Worm (Caenorhabditis elegans) whole organism, young adult: ENCODE results near the gene smg-8.

Experiments
- B0336.3 ChIP-seq: fragments of 200-800 bp; sonication (Bioruptor generic); IDR thresholded peaks from 2 replicates; pipeline ENCODE4 v1.3.6; 2022; ENCODE audit warnings: missing genetic modification characterization, missing compliant biosample characterization
- C06A6.2 ChIP-seq: fragments of 200-800 bp; sonication (Bioruptor generic); conservative IDR thresholded peaks from 2 replicates; pipeline ENCODE4 v1.3.6; 2022; ENCODE audit warnings: missing genetic modification characterization, missing compliant biosample characterization
- F23B12.7 ChIP-seq: sonication (generic microtip); optimal IDR thresholded peaks from 2 replicates; lab custom pipeline; 2017; ENCODE audit warnings: missing genetic modification characterization, mild to moderate bottlenecking, missing compliant biosample characterization, antibody characterized with exemption, moderate library complexity; ENCODE audit not compliant: insufficient read depth
- F33H1.4 ChIP-seq: fragments of 200-800 bp; sonication (Bioruptor generic); IDR thresholded peaks from 2 replicates; pipeline ENCODE4 v1.3.6; 2022; ENCODE audit warnings: missing genetic modification reagents, missing genetic modification characterization, missing compliant biosample characterization
- F49E8.2 ChIP-seq: sonication (generic microtip); optimal IDR thresholded peaks from 3 replicates; lab custom pipeline; 2017; ENCODE audit warnings: missing genetic modification characterization, mild to moderate bottlenecking, missing compliant biosample characterization, antibody characterized with exemption, moderate library complexity; ENCODE audit not compliant: insufficient read depth
- K12H6.12 ChIP-seq: fragments of 200-800 bp; sonication (Bioruptor generic); optimal IDR thresholded peaks from 2 replicates; lab custom pipeline; 2018; ENCODE audit warnings: mild to moderate bottlenecking, missing genetic modification characterization, missing compliant biosample characterization
- T07F8.4 ChIP-seq: sonication (generic microtip); optimal IDR thresholded peaks from 2 replicates; lab custom pipeline; 2016; ENCODE audit warnings: mild to moderate bottlenecking, missing genetic modification characterization, moderate library complexity, missing compliant biosample characterization
- Y53G8AR.9 ChIP-seq: fragments of 200-800 bp; sonication (Bioruptor generic); conservative IDR thresholded peaks from 2 replicates; pipeline ENCODE4 v1.3.6; 2022; ENCODE audit warnings: missing genetic modification reagents, missing genetic modification characterization, missing compliant biosample characterization
- Y56A3A.18 ChIP-seq: fragments of 200-800 bp; sonication (Bioruptor generic); IDR thresholded peaks from 2 replicates; pipeline ENCODE4 v1.3.6; 2022; ENCODE audit warnings: missing genetic modification reagents, missing genetic modification characterization, missing compliant biosample characterization
- attf-3 ChIP-seq: fragments of 200-800 bp; sonication (Bioruptor generic); conservative IDR thresholded peaks from 2 replicates; pipeline ENCODE4 v1.3.6; 2022; ENCODE audit warnings: missing genetic modification reagents, missing genetic modification characterization, missing compliant biosample characterization
- attf-5 ChIP-seq: fragments of 200-800 bp; sonication (Bioruptor generic); optimal IDR thresholded peaks from 2 replicates; lab custom pipeline; 2018; ENCODE audit warnings: mild to moderate bottlenecking, missing genetic modification characterization, missing compliant biosample characterization
- ceh-40 ChIP-seq: fragments of 200-800 bp; sonication (Bioruptor generic); IDR thresholded peaks from 2 replicates; pipeline ENCODE4 v1.3.6; 2022; ENCODE audit warnings: missing genetic modification characterization, missing compliant biosample characterization
- ceh-91 ChIP-seq: fragments of 200-800 bp; sonication (Bioruptor generic); IDR thresholded peaks from 2 replicates; pipeline ENCODE4 v1.3.6; 2022; ENCODE audit warnings: missing genetic modification reagents, missing genetic modification characterization, missing compliant biosample characterization
- dpl-1 ChIP-seq: fragments of 150-350 bp; optimal IDR thresholded peaks from 2 replicates; lab custom pipeline; 2014; ENCODE audit warnings: missing biosample characterization, missing genetic modification reagents, missing genetic modification characterization
- efl-1 ChIP-seq: fragments of 150-350 bp; optimal IDR thresholded peaks from 2 replicates; lab custom pipeline; 2014; ENCODE audit warnings: missing biosample characterization, missing genetic modification reagents, missing genetic modification characterization
- ekl-4 ChIP-seq: fragments of 200-800 bp; sonication (Bioruptor generic); IDR thresholded peaks from 2 replicates; pipeline ENCODE4 v1.3.6; 2022; ENCODE audit warnings: missing genetic modification reagents, missing genetic modification characterization, missing compliant biosample characterization
- gei-17 ChIP-seq: fragments of 200-800 bp; sonication (Bioruptor generic); optimal IDR thresholded peaks from 2 replicates; lab custom pipeline; 2018; ENCODE audit warnings: mild to moderate bottlenecking, missing genetic modification characterization, missing compliant biosample characterization
- him-1 ChIP-seq: sonication (generic microtip); optimal IDR thresholded peaks from 2 replicates; lab custom pipeline; 2016; ENCODE audit warnings: missing genotype, missing genetic modification reagents, missing genetic modification characterization, missing compliant biosample characterization
- hmg-1.2 ChIP-seq: fragments of 200-800 bp; sonication (Bioruptor generic); IDR thresholded peaks from 2 replicates; pipeline ENCODE4 v1.3.6; 2022; ENCODE audit warnings: missing genetic modification reagents, missing genetic modification characterization, missing compliant biosample characterization
- lag-1 ChIP-seq: fragments of 200-800 bp; sonication (Bioruptor generic); IDR thresholded peaks from 2 replicates; pipeline ENCODE4 v1.3.6; 2022; ENCODE audit warnings: missing genetic modification reagents, missing genetic modification characterization, missing compliant biosample characterization
- lin-35 ChIP-seq, 3 experiments: fragments of 150-350 bp in 2 of 3; sonication (generic microtip) in 1 of 3; optimal IDR thresholded peaks; 2 replicates each; lab custom pipeline; 2014 to 2018; ENCODE audit warnings: missing biosample characterization in 3 of 3, missing genetic modification characterization in 3 of 3, missing genetic modification reagents in 3 of 3
- lin-40 ChIP-seq: sonication (generic microtip); optimal IDR thresholded peaks from 2 replicates; lab custom pipeline; 2016; ENCODE audit warnings: missing genetic modification characterization, mild to moderate bottlenecking, missing compliant biosample characterization, missing genotype, missing genetic modification reagents
- lin-54 ChIP-seq: fragments of 200-800 bp; sonication (Bioruptor generic); optimal IDR thresholded peaks from 2 replicates; lab custom pipeline; 2018; ENCODE audit warnings: mild to moderate bottlenecking, missing genetic modification characterization, missing compliant biosample characterization
- lir-1 ChIP-seq: fragments of 200-800 bp; sonication (Bioruptor generic); conservative IDR thresholded peaks from 2 replicates; pipeline ENCODE4 v1.3.6; 2022; ENCODE audit warnings: missing genetic modification reagents, missing genetic modification characterization, missing compliant biosample characterization
- lsl-1 ChIP-seq: fragments of 200-800 bp; sonication (Bioruptor generic); optimal IDR thresholded peaks from 2 replicates; lab custom pipeline; 2018; ENCODE audit warnings: mild to moderate bottlenecking, missing genetic modification characterization, moderate library complexity, missing compliant biosample characterization
- lsy-27 ChIP-seq: sonication (generic microtip); optimal IDR thresholded peaks from 2 replicates; lab custom pipeline; 2017; ENCODE audit warnings: missing genetic modification characterization, mild to moderate bottlenecking, missing compliant biosample characterization, antibody characterized with exemption, missing genotype, borderline replicate concordance; ENCODE audit not compliant: insufficient read depth
- madf-10 ChIP-seq: sonication (generic microtip); optimal IDR thresholded peaks from 2 replicates; lab custom pipeline; 2016; ENCODE audit warnings: mild to moderate bottlenecking, missing genetic modification characterization, missing compliant biosample characterization
- madf-6 ChIP-seq: fragments of 200-800 bp; sonication (Bioruptor generic); IDR thresholded peaks from 2 replicates; pipeline ENCODE4 v1.3.6; 2022; ENCODE audit warnings: missing genetic modification reagents, missing genetic modification characterization, missing compliant biosample characterization
- mcd-1 ChIP-seq: fragments of 200-800 bp; sonication (Bioruptor generic); IDR thresholded peaks from 2 replicates; pipeline ENCODE4 v1.3.6; 2022; ENCODE audit warnings: missing genetic modification reagents, missing genetic modification characterization, missing compliant biosample characterization
- nfyb-1 ChIP-seq: fragments of 200-800 bp; sonication (Bioruptor generic); IDR thresholded peaks from 2 replicates; pipeline ENCODE4 v1.3.6; 2022; ENCODE audit warnings: missing genetic modification reagents, missing genetic modification characterization, missing compliant biosample characterization
- nhr-90 ChIP-seq: sonication (generic microtip); optimal IDR thresholded peaks from 2 replicates; lab custom pipeline; 2016; ENCODE audit warnings: missing genotype, mild to moderate bottlenecking, missing genetic modification characterization, missing compliant biosample characterization
- rec-8 ChIP-seq, 2 experiments: sonication (generic microtip); optimal IDR thresholded peaks; 2 replicates each; lab custom pipeline; 2016; ENCODE audit warnings: mild to moderate bottlenecking in 2 of 2, missing genetic modification characterization in 2 of 2, missing genetic modification reagents in 2 of 2, missing genotype in 2 of 2, missing biosample characterization in 1 of 2, missing compliant biosample characterization in 1 of 2, moderate library complexity in 1 of 2
- sdz-38 ChIP-seq: sonication (generic microtip); optimal IDR thresholded peaks from 2 replicates; lab custom pipeline; 2016; ENCODE audit warnings: missing genotype, missing genetic modification characterization, missing compliant biosample characterization
- snpc-1.1 ChIP-seq: sonication (generic microtip); optimal IDR thresholded peaks from 2 replicates; lab custom pipeline; 2017; ENCODE audit warnings: missing genetic modification characterization, mild to moderate bottlenecking, missing compliant biosample characterization, antibody characterized with exemption, moderate library complexity, missing genotype, missing genetic modification reagents; ENCODE audit not compliant: insufficient read depth
- snpc-3.4 ChIP-seq: sonication (generic microtip); optimal IDR thresholded peaks from 2 replicates; lab custom pipeline; 2017; ENCODE audit warnings: missing genetic modification characterization, mild to moderate bottlenecking, missing compliant biosample characterization, antibody characterized with exemption, moderate library complexity, missing genotype, missing genetic modification reagents
- somi-1 ChIP-seq: fragments of 200-800 bp; sonication (Bioruptor generic); optimal IDR thresholded peaks from 2 replicates; lab custom pipeline; 2018; ENCODE audit warnings: mild to moderate bottlenecking, missing genetic modification characterization, missing compliant biosample characterization
- tbp1 ChIP-seq: fragments of 200-800 bp; sonication (Bioruptor generic); optimal IDR thresholded peaks from 2 replicates; lab custom pipeline; 2018; ENCODE audit warnings: mild to moderate bottlenecking, missing genetic modification characterization, missing compliant biosample characterization
- tlf-1 ChIP-seq: fragments of 200-800 bp; sonication (Bioruptor generic); optimal IDR thresholded peaks from 2 replicates; lab custom pipeline; 2018; ENCODE audit warnings: mild to moderate bottlenecking, missing genetic modification characterization, missing compliant biosample characterization
- xnd-1 ChIP-seq: sonication (generic microtip); optimal IDR thresholded peaks from 2 replicates; lab custom pipeline; 2016; ENCODE audit warnings: missing genotype, missing genetic modification reagents, missing genetic modification characterization, missing compliant biosample characterization
- zfh-2 ChIP-seq: fragments of 200-800 bp; sonication (Bioruptor generic); conservative IDR thresholded peaks from 2 replicates; pipeline ENCODE4 v1.3.6; 2022; ENCODE audit warnings: missing genetic modification reagents, missing genetic modification characterization, missing compliant biosample characterization
- ztf-18 ChIP-seq: sonication (generic microtip); optimal IDR thresholded peaks from 2 replicates; lab custom pipeline; 2016; ENCODE audit warnings: missing genotype, mild to moderate bottlenecking, missing genetic modification characterization, missing compliant biosample characterization
- ztf-22 ChIP-seq: fragments of 200-800 bp; sonication (Bioruptor generic); optimal IDR thresholded peaks from 2 replicates; lab custom pipeline; 2018; ENCODE audit warnings: mild to moderate bottlenecking, missing genetic modification characterization, moderate library complexity, missing compliant biosample characterization
- ztf-28 ChIP-seq: fragments of 200-800 bp; sonication (Bioruptor generic); IDR thresholded peaks from 2 replicates; pipeline ENCODE4 v1.3.6; 2022; ENCODE audit warnings: missing genetic modification reagents, missing genetic modification characterization, missing compliant biosample characterization

smg-8 gene

DNA sequence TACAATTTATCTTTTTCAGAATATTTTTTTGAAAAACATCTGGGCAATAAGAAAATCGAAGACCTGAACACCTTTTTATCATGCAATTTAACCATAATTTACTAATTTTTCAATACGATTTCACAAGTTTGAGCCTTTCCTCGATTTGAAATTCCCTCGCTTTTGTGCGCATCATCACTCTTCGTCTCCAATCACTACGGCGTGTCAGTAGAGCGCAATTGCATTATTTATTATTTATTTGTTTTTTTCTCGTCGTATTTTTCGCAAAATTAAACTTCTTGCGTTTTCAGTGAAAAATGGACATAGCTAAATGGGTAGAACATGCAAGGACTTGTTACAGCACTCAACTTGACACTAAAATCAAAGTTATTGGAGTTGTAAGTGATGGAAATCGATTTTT lies at the start of gene smg-8:
smg-8 (plus strand) TSS at position 266 of the 400 bp plus-strand sequence.
- TF ChIP-seq zfh-2 = no peak
- peak; percentile 33 for TF ChIP-seq attf-5 (GFP tag; lab: Kevin White, UChicago)
- TF ChIP-seq somi-1 = no peak
- peak; percentile 61 for TF ChIP-seq F33H1.4 (GFP tag; lab: Robert Waterston, UW)
- TF ChIP-seq F49E8.2 (tag; lab: Kevin White, UChicago) = peak; percentile 17
- TF ChIP-seq C06A6.2 = no peak
- no peak for TF ChIP-seq tlf-1
- no peak for TF ChIP-seq ceh-91 (GFP tag; lab: Robert Waterston, UW)
- peak; percentile 35 for TF ChIP-seq xnd-1 (tag; lab: Kevin White, UChicago)
- TF ChIP-seq Y56A3A.18 (GFP tag; lab: Robert Waterston, UW) = no peak
- TF ChIP-seq lir-1 (GFP tag; lab: Robert Waterston, UW) = no peak
- TF ChIP-seq lsl-1 (GFP tag; lab: Kevin White, UChicago) = peak; percentile 59
- no peak for TF ChIP-seq gei-17 (GFP tag; lab: Kevin White, UChicago)
- peak; percentile 90 for TF ChIP-seq hmg-1.2 (GFP tag; lab: Robert Waterston, UW)
- TF ChIP-seq nfyb-1 = peak; percentile 17; the same call in 1 of the 2 replicates
- TF ChIP-seq mcd-1 (GFP tag; lab: Robert Waterston, UW) = peak; percentile 96
- TF ChIP-seq T07F8.4 (tag; lab: Kevin White, UChicago) = no peak
- no peak for TF ChIP-seq Y53G8AR.9 (GFP tag; lab: Robert Waterston, UW)
- TF ChIP-seq F23B12.7 = peak; percentile 0
- TF ChIP-seq snpc-1.1 (tag; lab: Kevin White, UChicago) = no peak
- peak; percentile 94 for TF ChIP-seq lin-54 (GFP tag; lab: Kevin White, UChicago)
- TF ChIP-seq ztf-18 (tag; lab: Kevin White, UChicago) = peak; percentile 15
- TF ChIP-seq madf-6 (GFP tag; lab: Robert Waterston, UW) = peak; percentile 47; the same call in 1 of the 2 replicates
- peak; percentile 12 for TF ChIP-seq snpc-3.4 (tag; lab: Kevin White, UChicago)
- peak in 2 of 3 experiments; percentile 25 to 90 for TF ChIP-seq lin-35 (GFP tag; optimal IDR thresholded peaks at IDR 0.05; lab: Kevin White, UChicago)
- peak; percentile 8 for TF ChIP-seq him-1
- TF ChIP-seq attf-3 = 0 out of 2 replicates have a peak, but pooled peaks have one; percentile 29
- no peak for TF ChIP-seq ztf-22 (GFP tag; lab: Kevin White, UChicago)
- TF ChIP-seq dpl-1 = peak; percentile 87
- TF ChIP-seq rec-8 (tag; optimal IDR thresholded peaks at IDR 0.05; lab: Kevin White, UChicago) = no peak
- TF ChIP-seq efl-1 (GFP tag; lab: Kevin White, UChicago) = peak; percentile 84

- TF ChIP-seq ztf-18 (tag; lab: Kevin White, UChicago) (no peak), K12H6.12 (tag; lab: Kevin White, UChicago) (no peak), efl-1 (GFP tag; lab: Kevin White, UChicago) (no peak), ceh-91 (GFP tag; lab: Robert Waterston, UW) (no peak), madf-10 (tag; lab: Kevin White, UChicago) (no peak), lsy-27 (tag; lab: Kevin White, UChicago) (no peak), ceh-40 (GFP tag; lab: Robert Waterston, UW) (no peak), ekl-4 (GFP tag; lab: Robert Waterston, UW) (no peak), ztf-28 (GFP tag; lab: Robert Waterston, UW) (no peak), sdz-38 (tag; lab: Kevin White, UChicago) (no peak), lag-1 (GFP tag; lab: Robert Waterston, UW) (no peak), lin-40 (tag; lab: Kevin White, UChicago) (no peak), nhr-90 (no peak), tbp1 (GFP tag; lab: Kevin White, UChicago) (no peak), B0336.3 (GFP tag; lab: Robert Waterston, UW) (no peak)
Measured at ce11 chrII:14393766-14394165, 47.4 kb upstream of the smg-8 start.
